Fruit fly (Drosophila melanogaster) S2 (cell line): ENCODE results near the gene CG3984.

Experiments used
- CG8478 ChIP-seq: fragments of >200 bp; optimal IDR thresholded peaks from 2 replicates; lab custom pipeline; 2018
- CTCF ChIP-seq, 2 experiments: fragments of >200 bp; optimal IDR thresholded peaks; 2 replicates each; lab custom pipeline; 2018

DNA sequence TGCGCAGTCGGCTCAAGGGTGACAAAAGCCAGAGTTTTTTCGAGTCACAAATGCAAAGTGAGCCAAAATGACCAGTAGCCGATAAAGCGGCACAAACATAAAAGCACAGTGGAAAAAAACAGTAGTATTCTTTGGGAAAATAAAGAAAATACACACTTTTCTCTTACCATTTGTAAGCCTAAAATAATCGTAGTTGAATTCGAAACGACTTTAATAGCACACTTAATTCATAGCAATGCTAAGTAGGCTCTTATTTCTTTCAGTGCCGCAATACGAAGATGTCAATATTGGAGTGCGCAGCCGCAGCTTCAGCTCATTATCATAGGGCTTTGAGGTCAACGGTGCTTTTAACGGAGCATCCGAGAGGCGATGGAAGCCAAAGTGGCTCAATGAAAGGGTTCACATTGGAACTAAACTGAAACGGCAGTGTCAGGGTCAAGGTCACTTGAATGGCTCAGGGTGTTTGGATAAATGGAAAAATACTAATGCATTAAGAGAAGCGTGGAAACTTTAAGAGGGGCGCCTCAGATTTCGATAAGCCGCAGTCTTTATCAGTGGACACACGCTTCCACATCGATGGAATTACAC, 49.2 kb upstream of the CG3984 start:
- TF ChIP-seq CG8478 (lab: Kevin White, UChicago) (no peak), CTCF (optimal IDR thresholded peaks at IDR 0.05; lab: Kevin White, UChicago) (no peak)
